Worm (Caenorhabditis elegans): ENCODE results near the gene fbxc-44.

- no peak for TF ChIP-seq aly-2 (tag; optimal IDR thresholded peaks at IDR 0.05)
- no peak for TF ChIP-seq nhr-237 (tag; optimal IDR thresholded peaks at IDR 0.05)
- TF ChIP-seq elt-3 (tag; optimal IDR thresholded peaks at IDR 0.05) = no peak
- no peak for TF ChIP-seq lin-13 (GFP tag; optimal IDR thresholded peaks at IDR 0.05)
- TF ChIP-seq mab-5 (tag; optimal IDR thresholded peaks at IDR 0.05) = no peak
- TF ChIP-seq nhr-10 (tag; optimal IDR thresholded peaks at IDR 0.05) = no peak
- TF ChIP-seq snpc-4 (tag; optimal IDR thresholded peaks at IDR 0.05) = no peak
- TF ChIP-seq nhr-77 (tag; optimal IDR thresholded peaks at IDR 0.05) = no peak
- TF ChIP-seq nhr-25 (tag; optimal IDR thresholded peaks at IDR 0.05) = no peak
- no peak for TF ChIP-seq nhr-11 (tag; optimal IDR thresholded peaks at IDR 0.05)
- TF ChIP-seq alr-1 (tag; optimal IDR thresholded peaks at IDR 0.05) = no peak
- no peak for TF ChIP-seq ceh-82 (tag; optimal IDR thresholded peaks at IDR 0.05)
- TF ChIP-seq ztf-4 (tag; optimal IDR thresholded peaks at IDR 0.05) = no peak
- no peak for TF ChIP-seq nhr-12 (tag; optimal IDR thresholded peaks at IDR 0.05)
Measured at ce11 chrII:4215318-4215717, 22.2 kb downstream of the fbxc-44 start, which contains the start of gene F31D5.2.
